Fruit fly (Drosophila melanogaster): Measurements from ENCODE around the gene COX7A.

The COX7A gene

DNA sequence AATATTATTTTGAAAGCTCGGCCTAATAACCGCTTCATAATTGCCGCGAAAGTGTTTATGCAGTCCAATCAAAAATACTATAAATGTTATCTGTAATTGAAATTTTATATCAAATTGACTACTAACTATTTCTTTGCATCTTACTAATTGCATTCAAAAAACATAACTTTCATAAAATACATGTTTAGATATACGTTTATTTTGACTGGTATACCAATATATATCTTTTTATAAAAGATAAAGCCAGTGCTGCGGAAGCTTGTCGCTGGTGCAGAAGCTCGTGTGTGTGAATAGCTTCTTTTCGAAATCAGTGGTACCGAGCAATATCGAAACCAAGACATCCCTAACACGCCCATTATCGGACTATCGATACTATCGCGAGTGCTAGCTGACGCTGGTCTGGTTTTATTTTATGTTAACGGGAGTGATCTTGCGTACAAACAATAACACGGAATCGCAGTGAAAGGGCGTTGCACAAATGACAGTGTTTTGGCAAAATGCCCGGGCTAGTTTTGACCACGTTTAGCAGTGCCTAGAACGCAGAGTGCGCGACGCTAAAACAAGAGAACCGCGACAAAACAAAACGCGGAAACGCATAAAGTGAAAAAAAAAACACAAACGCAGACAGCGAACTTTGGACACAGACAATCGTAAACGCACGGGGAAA is 8.7 kb upstream of the COX7A start, which contains the start of gene Atg13 (continued):
- TF ChIP-seq CG8388 (GFP tag; optimal IDR thresholded peaks at IDR 0.05) = no peak
- TF ChIP-seq sc (optimal IDR thresholded peaks at IDR 0.05) = no peak
- TF ChIP-seq sc (GFP tag; optimal IDR thresholded peaks at IDR 0.05) = no peak
- no peak for TF ChIP-seq Neu2 (GFP tag; optimal IDR thresholded peaks at IDR 0.05; ENCODE audit: borderline replicate concordance)
- TF ChIP-seq Mes4 (GFP tag; optimal IDR thresholded peaks at IDR 0.05) = no peak
- TF ChIP-seq CG4404 (GFP tag; IDR thresholded peaks at IDR 0.05) = no peak
- no peak for TF ChIP-seq Vsx1 (GFP tag; optimal IDR thresholded peaks at IDR 0.05)
- peak; percentile 8 for TF ChIP-seq CG10209 (GFP tag; optimal IDR thresholded peaks at IDR 0.05)
- no peak for TF ChIP-seq D19A (tag; optimal IDR thresholded peaks at IDR 0.05)
- no peak for TF ChIP-seq maf-S (GFP tag; optimal IDR thresholded peaks at IDR 0.05)
- peak in 1 of 2 experiments; percentile 88 for TF ChIP-seq bsh (GFP tag; optimal IDR thresholded peaks at IDR 0.05)
- TF ChIP-seq CG8290 (GFP tag; optimal IDR thresholded peaks at IDR 0.05) = peak; percentile 40
- TF ChIP-seq CG8290 (tag; optimal IDR thresholded peaks at IDR 0.05) = peak in 1 of 2 experiments; percentile 23
- TF ChIP-seq lilli (GFP tag; optimal IDR thresholded peaks at IDR 0.05) = peak; percentile 27
- no peak for TF ChIP-seq pita (GFP tag; optimal IDR thresholded peaks at IDR 0.05)
- TF ChIP-seq CG2202 (tag; optimal IDR thresholded peaks at IDR 0.05) = no peak
- peak; percentile 32 for TF ChIP-seq CG16815 (GFP tag; optimal IDR thresholded peaks at IDR 0.05)
- TF ChIP-seq CG1529 (GFP tag; optimal IDR thresholded peaks at IDR 0.05) = no peak
- TF ChIP-seq CG7963 (GFP tag; IDR thresholded peaks at IDR 0.05; ENCODE audit: partially characterized antibody) = peak; percentile 72
- peak; percentile 30 for TF ChIP-seq CG18262 (tag; optimal IDR thresholded peaks at IDR 0.05)
- TF ChIP-seq CG12769 (tag; optimal IDR thresholded peaks at IDR 0.05) = no peak
- peak; percentile 73 for TF ChIP-seq knrl (GFP tag; IDR thresholded peaks at IDR 0.05; ENCODE audit: partially characterized antibody)
- no peak for TF ChIP-seq CG3163 (GFP tag; optimal IDR thresholded peaks at IDR 0.05)
- no peak for TF ChIP-seq CG18011 (GFP tag; optimal IDR thresholded peaks at IDR 0.05)
- TF ChIP-seq CG11398 (GFP tag; optimal IDR thresholded peaks at IDR 0.05) = no peak
- TF ChIP-seq CG17385 (GFP tag; optimal IDR thresholded peaks at IDR 0.05) = no peak
- peak; percentile 28 for TF ChIP-seq CG1602 (GFP tag; optimal IDR thresholded peaks at IDR 0.05)
- TF ChIP-seq CG11560 (tag; IDR thresholded peaks at IDR 0.05) = no peak
- TF ChIP-seq CG17186 (GFP tag; optimal IDR thresholded peaks at IDR 0.05) = peak; percentile 2
- no peak for TF ChIP-seq Kr (GFP tag; optimal IDR thresholded peaks at IDR 0.05)
- TF ChIP-seq shn (GFP tag; optimal IDR thresholded peaks at IDR 0.05) = no peak
- peak; percentile 81 for TF ChIP-seq CG14710 (tag; optimal IDR thresholded peaks at IDR 0.05)
- peak; percentile 43; the same call in 1 of the 2 replicates for TF ChIP-seq hbn (GFP tag; IDR thresholded peaks at IDR 0.05; ENCODE audit: partially characterized antibody)
- TF ChIP-seq CG32767 (GFP tag; IDR thresholded peaks at IDR 0.05) = no peak
- TF ChIP-seq CG6689 (GFP tag; IDR thresholded peaks at IDR 0.05) = no peak
- no peak for TF ChIP-seq cas (GFP tag; IDR thresholded peaks at IDR 0.05)
- TF ChIP-seq zen2 (GFP tag; IDR thresholded peaks at IDR 0.05; ENCODE audit: partially characterized antibody) = no peak
- TF ChIP-seq MBD-R2 (GFP tag; IDR thresholded peaks at IDR 0.05) = peak; percentile 27; the same call in 1 of the 2 replicates
- peak; percentile 15 for TF ChIP-seq HLH54F (GFP tag; optimal IDR thresholded peaks at IDR 0.05)
- no peak for TF ChIP-seq Six4 (GFP tag; optimal IDR thresholded peaks at IDR 0.05)
- TF ChIP-seq Sin3A (optimal IDR thresholded peaks at IDR 0.05) = peak; percentile 92
- no peak for TF ChIP-seq CG11723 (GFP tag; optimal IDR thresholded peaks at IDR 0.05)
- peak; percentile 54 for TF ChIP-seq CG8924 (tag; optimal IDR thresholded peaks at IDR 0.05)
- no peak for TF ChIP-seq CG18476 (GFP tag; optimal IDR thresholded peaks at IDR 0.05)
- peak; percentile 5 for TF ChIP-seq Camta (GFP tag; optimal IDR thresholded peaks at IDR 0.05)
- no peak for TF ChIP-seq chn (GFP tag; optimal IDR thresholded peaks at IDR 0.05)
- no peak for TF ChIP-seq CG7372 (GFP tag; IDR thresholded peaks at IDR 0.05)
- no peak for TF ChIP-seq fu2 (GFP tag; optimal IDR thresholded peaks at IDR 0.05)
- TF ChIP-seq CG32772 (GFP tag; IDR thresholded peaks at IDR 0.05) = no peak
- TF ChIP-seq CG7357 (GFP tag; IDR thresholded peaks at IDR 0.05) = peak; percentile 93
- no peak for TF ChIP-seq E2f1 (GFP tag; IDR thresholded peaks at IDR 0.05)
